Worm (Caenorhabditis elegans) whole organism, L2 larva: ENCODE measurements around the gene npl-10.
A peak's percentile ranks its signal among the peaks of the same experiment; 100 is the strongest.

Experiments
- C34F6.9 ChIP-seq: fragments of 150-350 bp; optimal IDR thresholded peaks from 2 replicates; lab custom pipeline; 2014; ENCODE audit warnings: missing biosample characterization, missing genetic modification characterization
- F13H6.1 ChIP-seq: sonication (generic microtip); optimal IDR thresholded peaks from 2 replicates; lab custom pipeline; 2016; ENCODE audit warnings: missing genetic modification characterization, missing compliant biosample characterization
- R02D3.7 ChIP-seq: fragments of 150-350 bp; optimal IDR thresholded peaks from 2 replicates; lab custom pipeline; 2014; ENCODE audit warnings: missing biosample characterization, missing genetic modification characterization
- Y55F3AM.14 ChIP-seq: fragments of 200-800 bp; sonication (Bioruptor generic); optimal IDR thresholded peaks from 2 replicates; lab custom pipeline; 2018; ENCODE audit warnings: mild to moderate bottlenecking, missing genetic modification characterization, missing compliant biosample characterization
- ZK546.5 ChIP-seq: sonication (generic microtip); optimal IDR thresholded peaks from 2 replicates; lab custom pipeline; 2017; ENCODE audit warnings: missing biosample characterization, missing genetic modification characterization
- alr-1 ChIP-seq: fragments of 150-350 bp; optimal IDR thresholded peaks from 2 replicates; lab custom pipeline; 2014; ENCODE audit warnings: missing biosample characterization, missing genetic modification characterization
- aly-2 ChIP-seq: fragments of 150-350 bp; optimal IDR thresholded peaks from 2 replicates; lab custom pipeline; 2014; ENCODE audit warnings: missing biosample characterization, missing genetic modification characterization
- blmp-1 ChIP-seq: sonication (generic microtip); optimal IDR thresholded peaks from 2 replicates; lab custom pipeline; 2017; ENCODE audit warnings: missing genetic modification characterization, mild to moderate bottlenecking, missing compliant biosample characterization, antibody characterized with exemption, moderate library complexity; ENCODE audit not compliant: insufficient read depth
- ceh-16 ChIP-seq: fragments of 150-350 bp; optimal IDR thresholded peaks from 2 replicates; lab custom pipeline; 2014; ENCODE audit warnings: missing biosample characterization, missing genetic modification characterization
- ceh-82 ChIP-seq: fragments of 150-350 bp; optimal IDR thresholded peaks from 2 replicates; lab custom pipeline; 2014; ENCODE audit warnings: missing biosample characterization, missing genetic modification characterization
- crh-2 ChIP-seq: sonication (generic microtip); optimal IDR thresholded peaks from 2 replicates; lab custom pipeline; 2017; ENCODE audit warnings: missing biosample characterization, missing genetic modification characterization
- elt-1 ChIP-seq: fragments of 150-350 bp; optimal IDR thresholded peaks from 2 replicates; lab custom pipeline; 2014; ENCODE audit warnings: missing biosample characterization, missing genetic modification characterization
- elt-3 ChIP-seq: sonication (generic microtip); optimal IDR thresholded peaks from 2 replicates; lab custom pipeline; 2017; ENCODE audit warnings: missing biosample characterization, missing genetic modification characterization
- fos-1 ChIP-seq: fragments of 150-350 bp; optimal IDR thresholded peaks from 2 replicates; lab custom pipeline; 2014; ENCODE audit warnings: missing biosample characterization, missing genetic modification characterization
- gmeb-1 ChIP-seq: fragments of 150-350 bp; optimal IDR thresholded peaks from 2 replicates; lab custom pipeline; 2014; ENCODE audit warnings: missing biosample characterization, missing genetic modification characterization
- lin-11 ChIP-seq: fragments of 150-350 bp; sonication (generic microtip); optimal IDR thresholded peaks from 2 replicates; lab custom pipeline; 2014; ENCODE audit warnings: missing biosample characterization, missing genetic modification characterization, inconsistent platforms, mixed read lengths
- lin-13 ChIP-seq: fragments of 150-350 bp; optimal IDR thresholded peaks from 2 replicates; lab custom pipeline; 2014; ENCODE audit warnings: missing biosample characterization, missing genetic modification reagents, missing genetic modification characterization
- lin-39 ChIP-seq: fragments of 150-350 bp; optimal IDR thresholded peaks from 2 replicates; lab custom pipeline; 2014; ENCODE audit warnings: missing biosample characterization, missing genetic modification reagents, missing genetic modification characterization
- lsy-2 ChIP-seq, 2 experiments: fragments of 150-350 bp in 1 of 2; sonication (generic microtip) in 1 of 2; optimal IDR thresholded peaks; 2 replicates each; lab custom pipeline; 2014 to 2017; ENCODE audit warnings: missing biosample characterization in 2 of 2, missing genetic modification characterization in 2 of 2
- mab-5 ChIP-seq: fragments of 150-350 bp; optimal IDR thresholded peaks from 2 replicates; lab custom pipeline; 2014; ENCODE audit warnings: missing biosample characterization, missing genetic modification characterization
- mbf-1 ChIP-seq: sonication (generic microtip); optimal IDR thresholded peaks from 2 replicates; lab custom pipeline; 2017; ENCODE audit warnings: missing biosample characterization, missing genetic modification characterization
- mdl-1 ChIP-seq, 2 experiments: fragments of 150-350 bp in 1 of 2; sonication (generic microtip) in 1 of 2; optimal IDR thresholded peaks; 2 replicates each; lab custom pipeline; 2017; ENCODE audit warnings: missing biosample characterization in 2 of 2, missing genetic modification characterization in 2 of 2
- nhr-10 ChIP-seq: sonication (generic microtip); optimal IDR thresholded peaks from 2 replicates; lab custom pipeline; 2017; ENCODE audit warnings: missing biosample characterization, missing genetic modification characterization
- nhr-11 ChIP-seq: fragments of 150-350 bp; optimal IDR thresholded peaks from 2 replicates; lab custom pipeline; 2014; ENCODE audit warnings: missing biosample characterization, missing genetic modification characterization
- nhr-12 ChIP-seq: fragments of 150-350 bp; optimal IDR thresholded peaks from 2 replicates; lab custom pipeline; 2014; ENCODE audit warnings: missing biosample characterization, missing genetic modification characterization
- nhr-129 ChIP-seq: fragments of 150-350 bp; optimal IDR thresholded peaks from 2 replicates; lab custom pipeline; 2014; ENCODE audit warnings: missing biosample characterization, missing genetic modification characterization
- nhr-21 ChIP-seq: fragments of 150-350 bp; optimal IDR thresholded peaks from 2 replicates; lab custom pipeline; 2014; ENCODE audit warnings: missing biosample characterization, missing genetic modification characterization
- nhr-23 ChIP-seq: fragments of 150-350 bp; optimal IDR thresholded peaks from 2 replicates; lab custom pipeline; 2014; ENCODE audit warnings: missing biosample characterization, missing genetic modification reagents, missing genetic modification characterization
- nhr-237 ChIP-seq: fragments of 150-350 bp; optimal IDR thresholded peaks from 2 replicates; lab custom pipeline; 2014; ENCODE audit warnings: missing biosample characterization, missing genetic modification characterization
- nhr-25 ChIP-seq: fragments of 150-350 bp; sonication (generic microtip); optimal IDR thresholded peaks from 3 replicates; lab custom pipeline; 2014; ENCODE audit warnings: missing biosample characterization, missing genetic modification characterization
- peb-1 ChIP-seq: fragments of 150-350 bp; optimal IDR thresholded peaks from 2 replicates; lab custom pipeline; 2014; ENCODE audit warnings: missing biosample characterization, missing genetic modification characterization
- sem-4 ChIP-seq: fragments of 150-350 bp; optimal IDR thresholded peaks from 2 replicates; lab custom pipeline; 2014; ENCODE audit warnings: missing biosample characterization, missing genetic modification reagents, missing genetic modification characterization
- skn-1 ChIP-seq: sonication (generic microtip); optimal IDR thresholded peaks from 2 replicates; lab custom pipeline; 2017; ENCODE audit warnings: missing biosample characterization, missing genetic modification characterization
- sma-3 ChIP-seq: sonication (generic microtip); optimal IDR thresholded peaks from 2 replicates; lab custom pipeline; 2016; ENCODE audit warnings: missing genetic modification reagents, missing genetic modification characterization, missing compliant biosample characterization
- sma-9 ChIP-seq, 2 experiments: fragments of 150-350 bp in 1 of 2; sonication (generic microtip) in 1 of 2; optimal IDR thresholded peaks; 2 replicates each; lab custom pipeline; 2014 to 2016; ENCODE audit warnings: missing genetic modification characterization in 2 of 2, mild to moderate bottlenecking in 1 of 2, missing biosample characterization in 1 of 2, missing compliant biosample characterization in 1 of 2, missing genetic modification reagents in 1 of 2, moderate library complexity in 1 of 2
- snpc-4 ChIP-seq: fragments of 150-350 bp; optimal IDR thresholded peaks from 2 replicates; lab custom pipeline; 2014; ENCODE audit warnings: missing biosample characterization, missing genetic modification characterization
- unc-55 ChIP-seq: fragments of 150-350 bp; sonication (generic microtip); optimal IDR thresholded peaks from 3 replicates; lab custom pipeline; 2014; ENCODE audit warnings: missing biosample characterization, missing genetic modification reagents, missing genetic modification characterization
- unc-62 ChIP-seq: fragments of 150-350 bp; optimal IDR thresholded peaks from 2 replicates; lab custom pipeline; 2014; ENCODE audit warnings: missing biosample characterization, missing genetic modification reagents, missing genetic modification characterization
- zag-1 ChIP-seq: fragments of 150-350 bp; optimal IDR thresholded peaks from 2 replicates; lab custom pipeline; 2014; ENCODE audit warnings: missing biosample characterization, missing genetic modification characterization
- ztf-1 ChIP-seq: fragments of 200-800 bp; sonication (Bioruptor generic); conservative IDR thresholded peaks from 2 replicates; pipeline ENCODE4 v1.3.6; 2022; ENCODE audit warnings: missing genetic modification characterization, missing compliant biosample characterization
- ztf-11 ChIP-seq: sonication (generic microtip); optimal IDR thresholded peaks from 2 replicates; lab custom pipeline; 2017; ENCODE audit warnings: missing biosample characterization, missing genetic modification characterization
- ztf-4 ChIP-seq: fragments of 150-350 bp; optimal IDR thresholded peaks from 2 replicates; lab custom pipeline; 2014; ENCODE audit warnings: missing biosample characterization, missing genetic modification characterization

npl-10 gene

ce11 chrIII:3927450-3927849 lies 8.3 kb downstream of the npl-10 start:
- TF ChIP-seq lin-13 (GFP tag; lab: Kevin White, UChicago) (no peak), sma-3 (no peak), nhr-10 (tag; lab: Kevin White, UChicago) (no peak), nhr-129 (tag; lab: Kevin White, UChicago) (peak; percentile 59), mab-5 (tag; lab: Kevin White, UChicago) (no peak), unc-55 (GFP tag; lab: Kevin White, UChicago) (no peak), lin-39 (no peak), peb-1 (tag; lab: Kevin White, UChicago) (no peak), ZK546.5 (tag; lab: Kevin White, UChicago) (no peak), snpc-4 (no peak), zag-1 (tag; lab: Kevin White, UChicago) (no peak), sma-9 (GFP tag; optimal IDR thresholded peaks at IDR 0.05; lab: Kevin White, UChicago) (peak; percentile 46), sma-9 (tag; optimal IDR thresholded peaks at IDR 0.05; lab: Kevin White, UChicago) (no peak), ztf-1 (GFP tag; lab: Robert Waterston, UW) (no peak), sem-4 (no peak), nhr-25 (tag; lab: Kevin White, UChicago) (no peak), mdl-1 (tag; optimal IDR thresholded peaks at IDR 0.05; lab: Kevin White, UChicago) (no peak), blmp-1 (no peak), nhr-23 (tag; lab: Kevin White, UChicago) (no peak), elt-1 (tag; lab: Kevin White, UChicago) (no peak), crh-2 (tag; lab: Kevin White, UChicago) (no peak), Y55F3AM.14 (GFP tag; lab: Kevin White, UChicago) (no peak), gmeb-1 (tag; lab: Kevin White, UChicago) (no peak), ceh-82 (tag; lab: Kevin White, UChicago) (no peak), nhr-21 (tag; lab: Kevin White, UChicago) (no peak), nhr-11 (tag; lab: Kevin White, UChicago) (no peak), elt-3 (tag; lab: Kevin White, UChicago) (no peak), ztf-11 (tag; lab: Kevin White, UChicago) (no peak), ztf-4 (tag; lab: Kevin White, UChicago) (peak; percentile 6), F13H6.1 (peak; percentile 43), C34F6.9 (tag; lab: Kevin White, UChicago) (peak; percentile 40), mbf-1 (tag; lab: Kevin White, UChicago) (no peak), nhr-12 (tag; lab: Kevin White, UChicago) (no peak), R02D3.7 (no peak), ceh-16 (tag; lab: Kevin White, UChicago) (no peak), skn-1 (tag; lab: Kevin White, UChicago) (no peak), fos-1 (no peak), lin-11 (tag; lab: Kevin White, UChicago) (no peak), unc-62 (GFP tag; lab: Kevin White, UChicago) (no peak), alr-1 (no peak), lsy-2 (tag; optimal IDR thresholded peaks at IDR 0.05; lab: Kevin White, UChicago) (no peak)

- no peak for TF ChIP-seq sem-4
- TF ChIP-seq fos-1, result peak; percentile 15
- TF ChIP-seq aly-2 (tag; lab: Kevin White, UChicago), result no peak
- TF ChIP-seq unc-55 (GFP tag; lab: Kevin White, UChicago), result no peak
- TF ChIP-seq lin-11 (tag; lab: Kevin White, UChicago), result no peak
- TF ChIP-seq F13H6.1, result no peak
These were observed 8.9 kb downstream of the npl-10 start for ce11 chrIII:3926801-3927200.

ce11 chrIII:3926116-3926515 lies 9.6 kb downstream of the npl-10 start, which contains the start of gene ZK1058.9:
TSS of gene ZK1058.9 (minus strand) at chrIII:3926216.
- TF ChIP-seq zag-1 (tag; lab: Kevin White, UChicago), result no peak
- TF ChIP-seq mdl-1 (tag; optimal IDR thresholded peaks at IDR 0.05; lab: Kevin White, UChicago), result no peak
- TF ChIP-seq skn-1 (tag; lab: Kevin White, UChicago), result no peak
- no peak for TF ChIP-seq nhr-237 (tag; lab: Kevin White, UChicago)
- no peak for TF ChIP-seq F13H6.1
- no peak for TF ChIP-seq crh-2 (tag; lab: Kevin White, UChicago)
